Fruit fly (Drosophila melanogaster): ENCODE data around the gene CG7860.

The CG7860 gene

dm6 chrX:15539856-15540488, 28.8 kb upstream of the CG7860 start:
- no peak for TF ChIP-seq lola (GFP tag; optimal IDR thresholded peaks at IDR 0.05)
- no peak for TF ChIP-seq tai (GFP tag; optimal IDR thresholded peaks at IDR 0.05)
- peak; percentile 27 for TF ChIP-seq HLH106 (tag; optimal IDR thresholded peaks at IDR 0.05)
- TF ChIP-seq CG32264 (GFP tag; optimal IDR thresholded peaks at IDR 0.05): no peak
- no peak for TF ChIP-seq Rel (GFP tag; optimal IDR thresholded peaks at IDR 0.05)
- peak; percentile 15 for TF ChIP-seq Rel (tag; optimal IDR thresholded peaks at IDR 0.05)
- no peak for TF ChIP-seq Hnf4 (GFP tag; optimal IDR thresholded peaks at IDR 0.05)
- TF ChIP-seq pan (optimal IDR thresholded peaks at IDR 0.05): no peak
- no peak for TF ChIP-seq dsf (GFP tag; optimal IDR thresholded peaks at IDR 0.05; ENCODE audit: borderline replicate concordance)
- TF ChIP-seq brk (GFP tag; optimal IDR thresholded peaks at IDR 0.05): no peak
- peak; percentile 16 for TF ChIP-seq fru (GFP tag; optimal IDR thresholded peaks at IDR 0.05)
- TF ChIP-seq N (GFP tag; optimal IDR thresholded peaks at IDR 0.05): no peak
- no peak for TF ChIP-seq Myc (optimal IDR thresholded peaks at IDR 0.05)
- no peak for TF ChIP-seq Abd-B (GFP tag; optimal IDR thresholded peaks at IDR 0.05)
- TF ChIP-seq foxo (GFP tag; optimal IDR thresholded peaks at IDR 0.05): peak in 1 of 2 experiments; percentile 24
- TF ChIP-seq h (GFP tag; optimal IDR thresholded peaks at IDR 0.05): peak; percentile 9
- no peak for TF ChIP-seq woc (GFP tag; optimal IDR thresholded peaks at IDR 0.05)

dm6 chrX:15543479-15544044, 25.2 kb upstream of the CG7860 start:
- TF ChIP-seq ey (GFP tag; optimal IDR thresholded peaks at IDR 0.05) (no peak), foxo (GFP tag; optimal IDR thresholded peaks at IDR 0.05) (no peak), Hr83 (GFP tag; optimal IDR thresholded peaks at IDR 0.05; ENCODE audit: poor library complexity, severe bottlenecking) (no peak), psq (GFP tag; optimal IDR thresholded peaks at IDR 0.05) (no peak), Abd-B (GFP tag; optimal IDR thresholded peaks at IDR 0.05) (no peak), GATAd (GFP tag; optimal IDR thresholded peaks at IDR 0.05) (no peak), Hnf4 (GFP tag; optimal IDR thresholded peaks at IDR 0.05) (no peak), dsf (GFP tag; optimal IDR thresholded peaks at IDR 0.05; ENCODE audit: borderline replicate concordance) (no peak), rgr (GFP tag; optimal IDR thresholded peaks at IDR 0.05) (no peak), pan (optimal IDR thresholded peaks at IDR 0.05) (no peak), tai (GFP tag; optimal IDR thresholded peaks at IDR 0.05) (no peak), N (GFP tag; optimal IDR thresholded peaks at IDR 0.05) (no peak)

- TF ChIP-seq OdsH (GFP tag; optimal IDR thresholded peaks at IDR 0.05): no peak
- TF ChIP-seq psq (GFP tag; optimal IDR thresholded peaks at IDR 0.05): peak; percentile 1
- TF ChIP-seq Rel (GFP tag; optimal IDR thresholded peaks at IDR 0.05): no peak
- peak; percentile 76 for TF ChIP-seq Rel (tag; optimal IDR thresholded peaks at IDR 0.05)
Measured at dm6 chrX:15545467-15546197, 23.2 kb upstream of the CG7860 start.

dm6 chrX:15549055-15549454, 19.7 kb upstream of the CG7860 start:
- TF ChIP-seq Dfd (GFP tag; optimal IDR thresholded peaks at IDR 0.05) (no peak), psq (GFP tag; optimal IDR thresholded peaks at IDR 0.05) (peak; percentile 44), Rel (GFP tag; optimal IDR thresholded peaks at IDR 0.05) (no peak), Rel (tag; optimal IDR thresholded peaks at IDR 0.05) (peak; percentile 16), CrebA (GFP tag; optimal IDR thresholded peaks at IDR 0.05; ENCODE audit: borderline replicate concordance) (no peak), brk (GFP tag; optimal IDR thresholded peaks at IDR 0.05) (no peak), sage (GFP tag; optimal IDR thresholded peaks at IDR 0.05) (no peak), dsf (GFP tag; optimal IDR thresholded peaks at IDR 0.05; ENCODE audit: borderline replicate concordance) (no peak), OdsH (GFP tag; optimal IDR thresholded peaks at IDR 0.05) (peak; percentile 28), Hnf4 (GFP tag; optimal IDR thresholded peaks at IDR 0.05) (peak; percentile 23), Mio (GFP tag; optimal IDR thresholded peaks at IDR 0.05) (no peak), Hr83 (GFP tag; optimal IDR thresholded peaks at IDR 0.05; ENCODE audit: poor library complexity, severe bottlenecking) (no peak), pan (optimal IDR thresholded peaks at IDR 0.05) (no peak), woc (GFP tag; optimal IDR thresholded peaks at IDR 0.05) (no peak), GATAd (GFP tag; optimal IDR thresholded peaks at IDR 0.05) (no peak), Myc (optimal IDR thresholded peaks at IDR 0.05) (no peak), h (GFP tag; optimal IDR thresholded peaks at IDR 0.05) (peak; percentile 70), Abd-B (GFP tag; optimal IDR thresholded peaks at IDR 0.05) (no peak), usp (GFP tag; optimal IDR thresholded peaks at IDR 0.05) (no peak), Jra (GFP tag; optimal IDR thresholded peaks at IDR 0.05) (no peak), Vsx2 (GFP tag; optimal IDR thresholded peaks at IDR 0.05; ENCODE audit: partially characterized antibody) (no peak), dmrt93B (GFP tag; optimal IDR thresholded peaks at IDR 0.05) (peak; percentile 38), br (GFP tag; optimal IDR thresholded peaks at IDR 0.05) (peak; percentile 29), CG9705 (GFP tag; optimal IDR thresholded peaks at IDR 0.05) (no peak), fru (GFP tag; optimal IDR thresholded peaks at IDR 0.05) (peak; percentile 61), jim (GFP tag; optimal IDR thresholded peaks at IDR 0.05) (no peak), N (GFP tag; optimal IDR thresholded peaks at IDR 0.05) (no peak), Hr78 (GFP tag; optimal IDR thresholded peaks at IDR 0.05) (no peak), ey (GFP tag; optimal IDR thresholded peaks at IDR 0.05) (peak; percentile 53), sv (GFP tag; optimal IDR thresholded peaks at IDR 0.05) (peak; percentile 70), foxo (GFP tag; optimal IDR thresholded peaks at IDR 0.05) (peak in 1 of 2 experiments; percentile 50), CG32264 (GFP tag; optimal IDR thresholded peaks at IDR 0.05) (no peak), tai (GFP tag; optimal IDR thresholded peaks at IDR 0.05) (no peak), HLH106 (tag; optimal IDR thresholded peaks at IDR 0.05) (peak; percentile 73), dl (GFP tag; optimal IDR thresholded peaks at IDR 0.05; ENCODE audit: insufficient read depth in 1 of 2, partially characterized antibody in 2 of 2) (no peak), rgr (GFP tag; optimal IDR thresholded peaks at IDR 0.05) (peak; percentile 62)

Data from whole organism, wandering third instar larva.